Worm (Caenorhabditis elegans) whole organism, early embryonic: ENCODE measurements around the gene M28.8.
A peak's percentile ranks its signal among the peaks of the same experiment; 100 is the strongest.

Source experiments
- B0310.2 ChIP-seq: sonication (generic microtip); optimal IDR thresholded peaks from 2 replicates; lab custom pipeline; 2016; ENCODE audit warnings: mild to moderate bottlenecking, missing genetic modification characterization, missing compliant biosample characterization
- F13C5.2 ChIP-seq: sonication (generic microtip); optimal IDR thresholded peaks from 2 replicates; lab custom pipeline; 2017; ENCODE audit warnings: mild to moderate bottlenecking, missing genetic modification characterization, inconsistent platforms, missing compliant biosample characterization
- aly-1 ChIP-seq: sonication (generic microtip); optimal IDR thresholded peaks from 2 replicates; lab custom pipeline; 2016; ENCODE audit warnings: missing genetic modification characterization, missing compliant biosample characterization
- ama-1 ChIP-seq: fragments of 150-350 bp; optimal IDR thresholded peaks from 2 replicates; lab custom pipeline; 2014
- ceh-13 ChIP-seq: fragments of 200-800 bp; sonication (Bioruptor generic); optimal IDR thresholded peaks from 2 replicates; lab custom pipeline; 2018; ENCODE audit warnings: mild to moderate bottlenecking, missing genetic modification characterization, missing compliant biosample characterization
- ceh-36 ChIP-seq: sonication (generic microtip); optimal IDR thresholded peaks from 2 replicates; lab custom pipeline; 2016; ENCODE audit warnings: missing genetic modification characterization, inconsistent platforms, missing compliant biosample characterization
- ets-7 ChIP-seq: sonication (generic microtip); optimal IDR thresholded peaks from 2 replicates; lab custom pipeline; 2016; ENCODE audit warnings: missing genotype, missing genetic modification characterization, missing compliant biosample characterization
- flt-1 ChIP-seq: fragments of 200-800 bp; sonication (Bioruptor generic); IDR thresholded peaks from 2 replicates; pipeline ENCODE4 v1.3.6; 2022; ENCODE audit warnings: missing genetic modification characterization, missing compliant biosample characterization
- hmbx-1 ChIP-seq: sonication (generic microtip); optimal IDR thresholded peaks from 2 replicates; lab custom pipeline; 2016; ENCODE audit warnings: mild to moderate bottlenecking, missing genetic modification characterization, missing compliant biosample characterization
- hmg-4 ChIP-seq: fragments of 200-800 bp; sonication (Bioruptor generic); optimal IDR thresholded peaks from 2 replicates; lab custom pipeline; 2018; ENCODE audit warnings: mild to moderate bottlenecking, missing genetic modification characterization, missing compliant biosample characterization
- hnd-1 ChIP-seq: sonication (generic microtip); optimal IDR thresholded peaks from 2 replicates; lab custom pipeline; 2016; ENCODE audit warnings: missing genetic modification characterization, missing compliant biosample characterization
- pes-1 ChIP-seq: fragments of 200-800 bp; sonication (Bioruptor generic); IDR thresholded peaks from 2 replicates; pipeline ENCODE4 v1.3.6; 2022; ENCODE audit warnings: missing genetic modification reagents, missing genetic modification characterization, missing compliant biosample characterization
- scrt-1 ChIP-seq: fragments of 200-800 bp; sonication (Bioruptor generic); IDR thresholded peaks from 2 replicates; pipeline ENCODE4 v1.3.6; 2022; ENCODE audit warnings: missing genetic modification characterization, missing compliant biosample characterization
- sea-1 ChIP-seq: fragments of 200-800 bp; sonication (Bioruptor generic); conservative IDR thresholded peaks from 2 replicates; pipeline ENCODE4 v1.3.6; 2022; ENCODE audit warnings: missing genetic modification characterization, missing compliant biosample characterization
- tbx-11 ChIP-seq: fragments of 200-800 bp; sonication (Bioruptor generic); IDR thresholded peaks from 2 replicates; pipeline ENCODE4 v1.3.6; 2022; ENCODE audit warnings: missing genetic modification characterization, missing compliant biosample characterization
- tbx-37 ChIP-seq: fragments of 200-800 bp; sonication (Bioruptor generic); conservative IDR thresholded peaks from 2 replicates; pipeline ENCODE4 v1.3.6; 2022; ENCODE audit warnings: missing genetic modification reagents, missing genetic modification characterization, missing compliant biosample characterization
- tra-4 ChIP-seq: sonication (generic microtip); optimal IDR thresholded peaks from 2 replicates; lab custom pipeline; 2017; ENCODE audit warnings: missing genetic modification characterization, missing compliant biosample characterization

Gene M28.8

ce11 chrII:10661448-10662064 is 33.5 kb downstream of the M28.8 start:
- TF ChIP-seq B0310.2 (tag; lab: Kevin White, UChicago) (no peak), scrt-1 (no peak), hnd-1 (tag; lab: Kevin White, UChicago) (no peak), hmg-4 (no peak), sea-1 (GFP tag; lab: Robert Waterston, UW) (no peak), flt-1 (GFP tag; lab: Robert Waterston, UW) (no peak), tbx-37 (GFP tag; lab: Robert Waterston, UW) (no peak), ama-1 (no peak)

- no peak for TF ChIP-seq hmbx-1 (tag; lab: Kevin White, UChicago)
- no peak for TF ChIP-seq B0310.2 (tag; lab: Kevin White, UChicago)
- TF ChIP-seq pes-1 (GFP tag; lab: Robert Waterston, UW), result no peak
- no peak for TF ChIP-seq tbx-11 (GFP tag; lab: Robert Waterston, UW)
- TF ChIP-seq ama-1, result peak; percentile 61
Measured at ce11 chrII:10662279-10662678, 34.2 kb downstream of the M28.8 start.

DNA sequence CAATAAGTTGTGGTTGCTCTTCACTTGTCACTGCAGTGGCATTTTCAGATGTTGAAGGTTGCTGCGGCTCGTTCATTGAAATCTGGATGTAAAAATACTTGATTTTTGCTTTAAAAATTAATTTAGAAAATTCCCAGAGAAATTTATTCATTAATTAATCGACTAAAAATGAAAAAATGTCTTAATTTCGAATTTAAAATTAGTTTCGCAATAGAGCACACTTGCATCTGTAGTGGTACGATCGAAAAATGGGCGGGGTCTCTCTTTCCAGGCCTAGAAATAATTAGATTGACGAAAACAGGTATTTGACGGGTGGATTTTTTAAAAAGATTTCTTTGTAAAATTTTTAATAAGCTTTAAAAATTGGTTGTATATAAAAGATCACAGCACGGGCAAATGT is 34.6 kb downstream of the M28.8 start, which contains the start of gene D2089.8:
TSS of gene D2089.8 (minus strand) at position 84 of the 400 bp plus-strand sequence.
- TF ChIP-seq ceh-36 (tag; lab: Kevin White, UChicago) (no peak), ceh-13 (no peak), tbx-37 (GFP tag; lab: Robert Waterston, UW) (no peak), sea-1 (GFP tag; lab: Robert Waterston, UW) (no peak), tra-4 (tag; lab: Kevin White, UChicago) (no peak), hnd-1 (tag; lab: Kevin White, UChicago) (no peak), ama-1 (no peak), tbx-11 (GFP tag; lab: Robert Waterston, UW) (no peak), ets-7 (tag; lab: Kevin White, UChicago) (no peak), aly-1 (tag; lab: Kevin White, UChicago) (no peak), hmbx-1 (tag; lab: Kevin White, UChicago) (no peak), F13C5.2 (tag; lab: Kevin White, UChicago) (no peak), B0310.2 (tag; lab: Kevin White, UChicago) (no peak), pes-1 (GFP tag; lab: Robert Waterston, UW) (no peak), hmg-4 (no peak), flt-1 (GFP tag; lab: Robert Waterston, UW) (no peak)

- no peak for TF ChIP-seq B0310.2 (tag; lab: Kevin White, UChicago)
- TF ChIP-seq aly-1 (tag; lab: Kevin White, UChicago), result no peak
- TF ChIP-seq ets-7 (tag; lab: Kevin White, UChicago), result no peak
- no peak for TF ChIP-seq tbx-11 (GFP tag; lab: Robert Waterston, UW)
- no peak for TF ChIP-seq F13C5.2 (tag; lab: Kevin White, UChicago)
- no peak for TF ChIP-seq ceh-36 (tag; lab: Kevin White, UChicago)
- no peak for TF ChIP-seq ama-1
- no peak for TF ChIP-seq pes-1 (GFP tag; lab: Robert Waterston, UW)
- TF ChIP-seq hmg-4, result no peak
- no peak for TF ChIP-seq sea-1 (GFP tag; lab: Robert Waterston, UW)
- TF ChIP-seq scrt-1, result no peak
- TF ChIP-seq hmbx-1 (tag; lab: Kevin White, UChicago), result no peak
- no peak for TF ChIP-seq tra-4 (tag; lab: Kevin White, UChicago)
- no peak for TF ChIP-seq tbx-37 (GFP tag; lab: Robert Waterston, UW)
- TF ChIP-seq ceh-13, result no peak
- no peak for TF ChIP-seq hnd-1 (tag; lab: Kevin White, UChicago)
- TF ChIP-seq flt-1 (GFP tag; lab: Robert Waterston, UW), result no peak
Measured at ce11 chrII:10665031-10665430, 37.0 kb downstream of the M28.8 start, which contains the start of gene D2089.3. TSS of gene D2089.3 (minus strand) at chrII:10665131.

DNA sequence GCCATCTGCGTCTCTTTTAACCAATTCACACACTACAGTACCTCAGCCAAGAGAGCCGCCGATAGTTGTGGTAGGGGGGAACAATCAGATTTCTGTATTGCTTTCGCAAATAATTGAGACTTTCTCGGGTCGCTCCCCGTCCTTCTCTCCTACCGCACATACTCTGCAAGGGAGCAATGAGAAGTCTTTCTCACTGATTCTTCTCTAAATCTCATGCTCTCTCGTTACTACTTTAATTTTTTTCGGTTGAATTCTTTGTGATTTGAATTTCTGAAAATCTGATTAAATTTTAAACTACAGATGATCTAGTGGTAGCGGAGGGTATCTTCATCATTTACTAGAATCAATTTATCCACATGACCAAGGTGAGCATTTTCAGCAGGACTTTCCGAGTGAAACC is 47.2 kb downstream of the M28.8 start, which contains the start of gene ptb-1:
TSS of gene ptb-1 (plus strand) at position 301 of the 400 bp plus-strand sequence.
- TF ChIP-seq hnd-1 (tag; lab: Kevin White, UChicago), result no peak
- TF ChIP-seq F13C5.2 (tag; lab: Kevin White, UChicago), result no peak
- no peak for TF ChIP-seq tbx-37 (GFP tag; lab: Robert Waterston, UW)
- no peak for TF ChIP-seq hmg-4
- no peak for TF ChIP-seq ceh-36 (tag; lab: Kevin White, UChicago)
- TF ChIP-seq tra-4 (tag; lab: Kevin White, UChicago), result no peak
- no peak for TF ChIP-seq sea-1 (GFP tag; lab: Robert Waterston, UW)
- TF ChIP-seq tbx-11 (GFP tag; lab: Robert Waterston, UW), result no peak

- TF ChIP-seq pes-1 (GFP tag; lab: Robert Waterston, UW), result no peak
- TF ChIP-seq sea-1 (GFP tag; lab: Robert Waterston, UW), result no peak
- no peak for TF ChIP-seq F13C5.2 (tag; lab: Kevin White, UChicago)
- no peak for TF ChIP-seq flt-1 (GFP tag; lab: Robert Waterston, UW)
- TF ChIP-seq scrt-1, result no peak
- TF ChIP-seq aly-1 (tag; lab: Kevin White, UChicago), result no peak
- TF ChIP-seq ama-1, result no peak
- TF ChIP-seq ceh-36 (tag; lab: Kevin White, UChicago), result no peak
- no peak for TF ChIP-seq tra-4 (tag; lab: Kevin White, UChicago)
- no peak for TF ChIP-seq hnd-1 (tag; lab: Kevin White, UChicago)
- no peak for TF ChIP-seq ets-7 (tag; lab: Kevin White, UChicago)
- no peak for TF ChIP-seq ceh-13
- TF ChIP-seq hmg-4, result no peak
- no peak for TF ChIP-seq tbx-11 (GFP tag; lab: Robert Waterston, UW)
Measured at ce11 chrII:10680130-10680529, 52.1 kb downstream of the M28.8 start.

ce11 chrII:10680614-10681013 is 52.6 kb downstream of the M28.8 start:
- no peak for TF ChIP-seq pes-1 (GFP tag; lab: Robert Waterston, UW)
- no peak for TF ChIP-seq F13C5.2 (tag; lab: Kevin White, UChicago)
- TF ChIP-seq ama-1, result no peak
- TF ChIP-seq hmg-4, result no peak
- no peak for TF ChIP-seq ceh-36 (tag; lab: Kevin White, UChicago)
- no peak for TF ChIP-seq ceh-13
- no peak for TF ChIP-seq scrt-1
- no peak for TF ChIP-seq flt-1 (GFP tag; lab: Robert Waterston, UW)
